Worm (Caenorhabditis elegans): ENCODE results near the gene famh-161.
"Not testable (repeated sequence)": the region's sequence is repeated elsewhere in the genome, so short reads cannot be mapped to it uniquely, and the experiment has no call there.

- TF ChIP-seq flt-1 (GFP tag; IDR thresholded peaks at IDR 0.05); cog-1 (tag; optimal IDR thresholded peaks at IDR 0.05): not testable (repeated sequence)
These were observed 30.1 kb upstream of the famh-161 start, which contains the start of gene F26F2.13 for ce11 chrV:20564054-20564453.
